Fruit fly (Drosophila melanogaster): ENCODE measurements around the gene CG5645.
A peak's percentile ranks its signal among the peaks of the same experiment; 100 is the strongest.

The CG5645 gene

DNA sequence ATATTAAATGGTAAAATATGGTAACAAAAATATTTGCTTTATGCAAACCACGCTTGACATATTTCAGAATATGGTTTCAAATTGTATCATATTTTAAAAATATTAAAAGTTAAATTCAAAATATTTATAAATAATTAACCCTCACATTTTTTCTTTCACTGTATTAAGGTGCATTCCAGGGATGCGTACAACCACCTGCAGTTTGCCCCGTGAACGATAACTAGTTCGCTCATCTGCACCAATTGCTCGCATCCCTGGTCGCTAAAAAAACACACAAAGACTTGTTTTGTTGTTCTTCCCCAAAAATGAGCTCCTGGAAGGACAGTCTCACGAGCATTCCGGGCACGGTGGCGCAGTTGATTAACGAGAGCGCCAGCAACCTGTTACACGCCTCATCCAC lies 4.6 kb downstream of the CG5645 start, which contains the start of gene DEF8 (continued):
- TF ChIP-seq al (GFP tag; IDR thresholded peaks at IDR 0.05) = peak; percentile 65; the same call in 1 of the 2 replicates
- no peak for TF ChIP-seq mld (GFP tag; IDR thresholded peaks at IDR 0.05; ENCODE audit: partially characterized antibody)
- peak; percentile 18 for TF ChIP-seq CG7745 (tag; optimal IDR thresholded peaks at IDR 0.05)
- peak; percentile 75 for TF ChIP-seq CrebB (tag; optimal IDR thresholded peaks at IDR 0.05)
- TF ChIP-seq CG2712 (tag; optimal IDR thresholded peaks at IDR 0.05) = peak; percentile 92
- peak; percentile 82 for TF ChIP-seq CG3281 (GFP tag; optimal IDR thresholded peaks at IDR 0.05)
- TF ChIP-seq run (tag; optimal IDR thresholded peaks at IDR 0.05) = peak; percentile 67
- peak; percentile 74 for TF ChIP-seq tgo (GFP tag; IDR thresholded peaks at IDR 0.05)
- peak; percentile 62 for TF ChIP-seq wdn (GFP tag; IDR thresholded peaks at IDR 0.05)
- peak; percentile 89 for TF ChIP-seq ci (GFP tag; IDR thresholded peaks at IDR 0.05)
- peak; percentile 71 for TF ChIP-seq E2f2 (GFP tag; IDR thresholded peaks at IDR 0.05)
- TF ChIP-seq CG18764 (GFP tag; optimal IDR thresholded peaks at IDR 0.05) = peak; percentile 80
- peak; percentile 85 for TF ChIP-seq sqz (GFP tag; optimal IDR thresholded peaks at IDR 0.05)
- TF ChIP-seq HLH4C (GFP tag; IDR thresholded peaks at IDR 0.05; ENCODE audit: partially characterized antibody) = no peak
- TF ChIP-seq gro (GFP tag; optimal IDR thresholded peaks at IDR 0.05) = peak; percentile 36
- no peak for TF ChIP-seq CG34224 (GFP tag; IDR thresholded peaks at IDR 0.05; ENCODE audit: partially characterized antibody)
- peak; percentile 83 for TF ChIP-seq dati (GFP tag; IDR thresholded peaks at IDR 0.05)
- TF ChIP-seq tio (GFP tag; optimal IDR thresholded peaks at IDR 0.05) = peak; percentile 65
- peak; percentile 61 for TF ChIP-seq BtbVII (GFP tag; optimal IDR thresholded peaks at IDR 0.05)
- peak; percentile 81 for TF ChIP-seq CG4424 (GFP tag; optimal IDR thresholded peaks at IDR 0.05)
- peak; percentile 82 for TF ChIP-seq odd (GFP tag; optimal IDR thresholded peaks at IDR 0.05)
- TF ChIP-seq bsh (GFP tag; optimal IDR thresholded peaks at IDR 0.05) = peak in 1 of 2 experiments; percentile 93
- TF ChIP-seq CG42726 (GFP tag; IDR thresholded peaks at IDR 0.05; ENCODE audit: partially characterized antibody) = 0 out of 2 replicates have a peak, but pooled peaks have one; percentile 37
- TF ChIP-seq CG43689 (GFP tag; IDR thresholded peaks at IDR 0.05) = peak; percentile 73
- peak in 1 of 2 experiments; percentile 54 for TF ChIP-seq insv (GFP tag; optimal IDR thresholded peaks at IDR 0.05)
- peak; percentile 86 for TF ChIP-seq Hr3 (GFP tag; optimal IDR thresholded peaks at IDR 0.05)
- TF ChIP-seq CG9609 (GFP tag; optimal IDR thresholded peaks at IDR 0.05) = peak; percentile 19
- peak; percentile 53 for TF ChIP-seq chn (GFP tag; optimal IDR thresholded peaks at IDR 0.05)
- no peak for TF ChIP-seq D19B (GFP tag; optimal IDR thresholded peaks at IDR 0.05)
- TF ChIP-seq gsb-n (tag; optimal IDR thresholded peaks at IDR 0.05) = peak; percentile 85
- peak; percentile 74; the same call in 1 of the 2 replicates for TF ChIP-seq CG1024 (GFP tag; IDR thresholded peaks at IDR 0.05)
- TF ChIP-seq CG11560 (tag; IDR thresholded peaks at IDR 0.05) = peak; percentile 60; the same call in 1 of the 3 replicates
- TF ChIP-seq cato (GFP tag; optimal IDR thresholded peaks at IDR 0.05; ENCODE audit: borderline replicate concordance) = peak; percentile 64
- peak; percentile 100 for TF ChIP-seq kah (GFP tag; optimal IDR thresholded peaks at IDR 0.05)
- TF ChIP-seq CG6765 (GFP tag; optimal IDR thresholded peaks at IDR 0.05) = peak; percentile 82
- no peak for TF ChIP-seq Hmr (GFP tag; optimal IDR thresholded peaks at IDR 0.05)
- peak; percentile 65 for TF ChIP-seq CG16815 (GFP tag; optimal IDR thresholded peaks at IDR 0.05)
- TF ChIP-seq CG13123 (GFP tag; optimal IDR thresholded peaks at IDR 0.05) = peak; percentile 38
- no peak for TF ChIP-seq jing (GFP tag; optimal IDR thresholded peaks at IDR 0.05)
- TF ChIP-seq CG3995 (GFP tag; optimal IDR thresholded peaks at IDR 0.05) = no peak
- no peak for TF ChIP-seq ab (GFP tag; optimal IDR thresholded peaks at IDR 0.05)
- no peak for TF ChIP-seq CG8478 (optimal IDR thresholded peaks at IDR 0.05)
- TF ChIP-seq nerfin-1 (tag; optimal IDR thresholded peaks at IDR 0.05) = peak; percentile 88
- TF ChIP-seq Rx (GFP tag; IDR thresholded peaks at IDR 0.05) = peak; percentile 45
- TF ChIP-seq yki (optimal IDR thresholded peaks at IDR 0.05) = no peak
- no peak for TF ChIP-seq sr (GFP tag; IDR thresholded peaks at IDR 0.05)
- TF ChIP-seq bbx (GFP tag; IDR thresholded peaks at IDR 0.05; ENCODE audit: partially characterized antibody) = 0 out of 2 replicates have a peak, but pooled peaks have one; percentile 26
- TF ChIP-seq sens-2 (GFP tag; IDR thresholded peaks at IDR 0.05) = peak; percentile 76; the same call in 1 of the 2 replicates
- TF ChIP-seq CG32767 (GFP tag; IDR thresholded peaks at IDR 0.05) = peak; percentile 82
- peak; percentile 44 for TF ChIP-seq MTF-1 (GFP tag; optimal IDR thresholded peaks at IDR 0.05; ENCODE audit: borderline replicate concordance)
- TF ChIP-seq MESR4 (GFP tag; optimal IDR thresholded peaks at IDR 0.05) = peak; percentile 99
